Fruit fly (Drosophila melanogaster): Measurements from ENCODE around the gene Obp22a.

The Obp22a gene

DNA sequence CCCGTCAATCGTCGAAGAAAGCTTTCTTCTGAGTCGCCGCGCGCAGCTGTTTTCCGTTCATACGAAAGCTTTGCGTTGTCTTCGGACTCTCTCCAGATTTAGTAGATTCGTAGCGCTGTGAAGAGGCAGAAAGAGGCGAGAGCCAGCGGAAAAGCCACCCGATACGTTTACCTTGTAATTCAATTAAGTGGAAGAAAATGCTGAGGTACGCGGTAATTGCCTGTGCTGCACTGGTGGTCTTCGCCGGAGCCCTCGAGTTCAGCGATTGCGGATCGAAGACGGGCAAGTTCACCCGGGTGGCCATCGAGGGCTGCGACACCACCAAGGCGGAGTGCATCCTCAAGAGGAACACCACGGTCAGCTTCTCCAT lies 3.8 kb downstream of the Obp22a start, which contains the start of gene Npc2a:
Gene Npc2a, plus strand, starts transcription at position 99 of the 370 bp plus-strand sequence.
- TF ChIP-seq ci (GFP tag; IDR thresholded peaks at IDR 0.05) (0 out of 3 replicates have a peak, but pooled peaks have one; percentile 28), exex (tag; optimal IDR thresholded peaks at IDR 0.05) (no peak), row (GFP tag; IDR thresholded peaks at IDR 0.05) (no peak), Trl (optimal IDR thresholded peaks at IDR 0.05) (peak in 1 of 2 experiments; percentile 0), Trl (GFP tag; optimal IDR thresholded peaks at IDR 0.05) (no peak), Ets65A (GFP tag) (peak; percentile 32), crol (GFP tag; IDR thresholded peaks at IDR 0.05) (no peak), sens (GFP tag) (peak; percentile 23), Hmr (GFP tag; optimal IDR thresholded peaks at IDR 0.05) (no peak), Jarid2 (GFP tag; optimal IDR thresholded peaks at IDR 0.05) (peak; percentile 54), Bteb2 (GFP tag; optimal IDR thresholded peaks at IDR 0.05) (no peak), Gug (GFP tag; IDR thresholded peaks at IDR 0.05) (0 out of 4 replicates have a peak, but pooled peaks have one; percentile 2), so (GFP tag; IDR thresholded peaks at IDR 0.05) (0 out of 3 replicates have a peak, but pooled peaks have one; percentile 31), Camta (GFP tag; optimal IDR thresholded peaks at IDR 0.05) (peak; percentile 5), MBD-R2 (GFP tag; IDR thresholded peaks at IDR 0.05) (peak; percentile 7; the same call in 1 of the 2 replicates), nom (GFP tag; optimal IDR thresholded peaks at IDR 0.05) (peak; percentile 21), CG6813 (GFP tag; optimal IDR thresholded peaks at IDR 0.05) (no peak)

DNA sequence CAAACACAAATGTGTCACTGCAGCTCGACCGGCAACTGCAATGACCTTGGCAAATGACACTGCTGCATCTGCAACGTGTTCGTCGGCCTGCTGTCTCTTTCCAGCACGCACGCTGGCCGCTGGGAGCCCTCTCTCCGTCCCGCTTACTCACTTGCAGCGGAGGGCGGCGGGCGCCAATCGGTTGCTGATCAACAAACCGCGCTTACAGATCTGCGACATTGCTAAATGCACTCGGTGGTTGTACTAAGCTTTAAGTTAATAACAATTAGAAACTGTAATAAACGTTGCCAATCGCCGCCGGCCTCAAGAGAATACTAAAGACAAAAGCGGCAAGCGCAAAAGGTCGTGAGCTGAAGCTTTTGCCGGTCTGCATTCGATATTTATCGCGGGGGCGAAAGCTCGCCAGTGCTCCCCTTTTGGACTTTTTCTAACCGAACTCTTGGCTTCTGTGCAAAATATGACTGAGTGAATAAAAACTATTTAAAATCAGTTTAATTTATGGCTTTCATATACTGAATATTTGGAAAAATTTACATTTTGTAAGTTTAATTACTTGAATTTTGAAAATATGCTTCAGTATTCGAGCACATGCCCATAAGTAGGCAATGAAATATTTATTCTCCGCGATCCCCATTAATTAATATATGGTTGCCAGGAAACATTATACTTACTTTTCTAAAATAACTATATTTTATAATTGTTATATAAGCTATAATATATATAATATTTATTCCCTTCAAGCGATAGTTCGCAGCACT lies 4.3 kb downstream of the Obp22a start, which contains the start of gene Got2:
Gene Got2, minus strand, starts transcription at position 325 of the 758 bp plus-strand sequence.
- TF ChIP-seq hth (optimal IDR thresholded peaks at IDR 0.05): no peak
- TF ChIP-seq grn (GFP tag; optimal IDR thresholded peaks at IDR 0.05): no peak
- TF ChIP-seq ac (GFP tag; optimal IDR thresholded peaks at IDR 0.05): no peak
- TF ChIP-seq CG14667 (GFP tag; IDR thresholded peaks at IDR 0.05): no peak
- peak; percentile 23 for TF ChIP-seq CG10209 (GFP tag; optimal IDR thresholded peaks at IDR 0.05)
- TF ChIP-seq kah (GFP tag; optimal IDR thresholded peaks at IDR 0.05): peak; percentile 16
- no peak for TF ChIP-seq CG4730 (GFP tag; IDR thresholded peaks at IDR 0.05)
- TF ChIP-seq sug (tag; optimal IDR thresholded peaks at IDR 0.05): no peak
- peak; percentile 87 for TF ChIP-seq sna (GFP tag; IDR thresholded peaks at IDR 0.05; ENCODE audit: partially characterized antibody)
- no peak for TF ChIP-seq Abd-B (GFP tag; optimal IDR thresholded peaks at IDR 0.05)
- peak; percentile 54 for TF ChIP-seq Dref (GFP tag; IDR thresholded peaks at IDR 0.05)
- TF ChIP-seq CG6272 (GFP tag; IDR thresholded peaks at IDR 0.05): no peak
- TF ChIP-seq CG18764 (GFP tag; optimal IDR thresholded peaks at IDR 0.05): no peak
- no peak for TF ChIP-seq bab2 (GFP tag; optimal IDR thresholded peaks at IDR 0.05)
- no peak for TF ChIP-seq CG1233 (GFP tag; optimal IDR thresholded peaks at IDR 0.05)
- no peak for TF ChIP-seq NfI (GFP tag; optimal IDR thresholded peaks at IDR 0.05)
- TF ChIP-seq Med (GFP tag): no peak
- no peak for TF ChIP-seq CG43689 (GFP tag; IDR thresholded peaks at IDR 0.05)
- TF ChIP-seq HmgZ (tag; optimal IDR thresholded peaks at IDR 0.05): no peak
- no peak for TF ChIP-seq CG17328 (GFP tag; IDR thresholded peaks at IDR 0.05)
- no peak for TF ChIP-seq CG5245 (GFP tag; optimal IDR thresholded peaks at IDR 0.05)
- TF ChIP-seq sob (GFP tag; IDR thresholded peaks at IDR 0.05): peak; percentile 32; the same call in 1 of the 2 replicates
- no peak for TF ChIP-seq pnt (GFP tag; optimal IDR thresholded peaks at IDR 0.05)
- no peak for TF ChIP-seq CG14441 (GFP tag; IDR thresholded peaks at IDR 0.05)
- TF ChIP-seq CG9609 (GFP tag; optimal IDR thresholded peaks at IDR 0.05): no peak
- TF ChIP-seq CG4404 (GFP tag; IDR thresholded peaks at IDR 0.05): no peak
- no peak for TF ChIP-seq NC2β (GFP tag; optimal IDR thresholded peaks at IDR 0.05)
- TF ChIP-seq CG8281 (tag; optimal IDR thresholded peaks at IDR 0.05): no peak
- no peak for TF ChIP-seq trh (GFP tag; optimal IDR thresholded peaks at IDR 0.05)
- TF ChIP-seq Ptx1 (GFP tag; IDR thresholded peaks at IDR 0.05): peak; percentile 44; the same call in 1 of the 2 replicates
- TF ChIP-seq CG11085 (GFP tag; IDR thresholded peaks at IDR 0.05): no peak
- TF ChIP-seq bsh (GFP tag; optimal IDR thresholded peaks at IDR 0.05): no peak
- TF ChIP-seq hbn (GFP tag; IDR thresholded peaks at IDR 0.05; ENCODE audit: partially characterized antibody): peak; percentile 79
- TF ChIP-seq Side (GFP tag; optimal IDR thresholded peaks at IDR 0.05): no peak

Data from whole organism, embryonic.